Worm (Caenorhabditis elegans): Measurements from ENCODE around the gene F35C11.4.

DNA sequence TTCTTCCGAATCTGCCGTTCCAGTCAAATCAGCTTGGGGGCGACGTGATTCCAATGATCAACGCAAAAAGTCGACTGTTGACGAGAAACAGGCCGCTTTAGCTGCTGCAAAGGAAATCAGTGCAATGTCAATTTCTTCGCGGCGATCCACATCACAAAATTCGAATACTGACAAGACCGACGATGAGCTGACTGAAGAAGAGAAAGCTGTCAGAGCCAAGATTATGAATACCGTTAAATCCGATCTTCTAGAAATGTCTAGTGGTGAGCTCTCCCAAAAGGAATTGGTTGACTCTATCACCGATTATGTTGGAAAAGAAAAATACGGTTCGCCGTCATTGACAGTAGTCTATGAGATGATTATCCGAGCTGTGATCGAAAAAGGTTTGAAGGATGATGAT lies 28.5 kb upstream of the F35C11.4 start:
- TF ChIP-seq atf-7 (tag; optimal IDR thresholded peaks at IDR 0.05) (no peak), F39B2.1 (GFP tag; IDR thresholded peaks at IDR 0.05) (no peak), gei-17 (GFP tag; optimal IDR thresholded peaks at IDR 0.05) (no peak), zim-3 (tag; optimal IDR thresholded peaks at IDR 0.05) (no peak), pha-4 (tag; optimal IDR thresholded peaks at IDR 0.05) (no peak), xnd-1 (tag; optimal IDR thresholded peaks at IDR 0.05) (no peak), bed-1 (GFP tag; IDR thresholded peaks at IDR 0.05) (no peak), unc-62 (GFP tag; optimal IDR thresholded peaks at IDR 0.05) (no peak), F57A8.1 (GFP tag; optimal IDR thresholded peaks at IDR 0.05) (no peak), F57C9.4 (tag; optimal IDR thresholded peaks at IDR 0.05) (no peak), ztf-28 (GFP tag; IDR thresholded peaks at IDR 0.05) (no peak), F49E8.2 (tag; optimal IDR thresholded peaks at IDR 0.05; ENCODE audit: insufficient read depth) (no peak), madf-3 (GFP tag; IDR thresholded peaks at IDR 0.05) (no peak), nhr-90 (tag; optimal IDR thresholded peaks at IDR 0.05) (no peak)

All from whole organism, young adult.